Worm (Caenorhabditis elegans): ENCODE results near the gene obr-2.
"Not testable (repeated sequence)": the region's sequence is repeated elsewhere in the genome, so short reads cannot be mapped to it uniquely, and the experiment has no call there.

obr-2 gene

ce11 chrV:15014164-15014563 lies at the start of gene obr-2:
Gene obr-2 (minus strand): TSS chrV:15014264.
- no peak for TF ChIP-seq him-1 (tag; optimal IDR thresholded peaks at IDR 0.05)

DNA sequence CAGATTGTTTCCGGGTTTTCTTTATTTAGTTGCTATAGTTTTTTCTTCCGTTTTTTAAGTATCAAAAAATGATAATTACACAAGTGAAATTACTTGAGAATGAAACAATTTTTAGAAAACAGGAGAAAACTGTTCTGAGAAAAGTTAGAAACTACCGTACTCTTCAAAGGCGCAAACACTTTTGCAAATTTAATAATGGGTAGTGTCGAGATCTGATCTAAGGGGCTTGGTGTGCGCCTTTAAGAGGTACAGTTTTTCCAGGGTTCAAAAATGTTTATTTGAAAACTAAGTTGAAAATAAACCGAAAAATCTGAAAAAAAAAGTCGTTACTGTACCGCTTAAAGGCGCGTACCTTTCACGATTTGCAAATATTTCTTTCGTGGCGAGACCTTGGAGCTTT lies 46.5 kb upstream of the obr-2 start:
- TF ChIP-seq W03F9.2 (tag; optimal IDR thresholded peaks at IDR 0.05): no peak
- no peak for TF ChIP-seq dao-5 (tag; optimal IDR thresholded peaks at IDR 0.05)
- no peak for TF ChIP-seq him-1 (tag; optimal IDR thresholded peaks at IDR 0.05)

DNA sequence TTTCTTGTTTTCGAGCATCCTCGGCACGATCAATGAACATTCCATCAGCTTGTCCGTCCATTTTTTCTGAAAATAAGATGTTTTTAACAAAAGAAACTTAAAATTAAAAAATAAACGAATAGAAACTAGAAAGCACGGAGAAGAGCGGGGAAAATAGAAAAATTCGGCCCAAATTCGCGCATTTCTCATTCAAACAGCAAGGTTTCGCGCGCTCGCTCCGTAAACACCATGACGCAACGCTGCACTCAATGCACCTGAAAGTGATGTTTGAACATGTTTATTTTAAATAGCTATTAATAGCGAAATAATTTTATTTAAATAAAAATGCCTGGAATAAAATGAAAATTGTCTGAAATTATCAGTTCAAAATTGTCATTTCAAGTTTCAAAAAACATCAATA lies 45.5 kb upstream of the obr-2 start, which contains the start of the genes mcm-3 and C25D7.15:
TSS of gene mcm-3 (minus strand) at position 66 of the 400 bp plus-strand sequence.
TSS of gene C25D7.15 (plus strand) at position 275 of the 400 bp plus-strand sequence.
- TF ChIP-seq dao-5 (tag; optimal IDR thresholded peaks at IDR 0.05) (no peak), W03F9.2 (tag; optimal IDR thresholded peaks at IDR 0.05) (peak; percentile 32)

ce11 chrV:15058965-15059364 lies 44.9 kb upstream of the obr-2 start:
- TF ChIP-seq dao-5 (tag; optimal IDR thresholded peaks at IDR 0.05) (no peak), him-1 (tag; optimal IDR thresholded peaks at IDR 0.05) (no peak), W03F9.2 (tag; optimal IDR thresholded peaks at IDR 0.05) (no peak)

DNA sequence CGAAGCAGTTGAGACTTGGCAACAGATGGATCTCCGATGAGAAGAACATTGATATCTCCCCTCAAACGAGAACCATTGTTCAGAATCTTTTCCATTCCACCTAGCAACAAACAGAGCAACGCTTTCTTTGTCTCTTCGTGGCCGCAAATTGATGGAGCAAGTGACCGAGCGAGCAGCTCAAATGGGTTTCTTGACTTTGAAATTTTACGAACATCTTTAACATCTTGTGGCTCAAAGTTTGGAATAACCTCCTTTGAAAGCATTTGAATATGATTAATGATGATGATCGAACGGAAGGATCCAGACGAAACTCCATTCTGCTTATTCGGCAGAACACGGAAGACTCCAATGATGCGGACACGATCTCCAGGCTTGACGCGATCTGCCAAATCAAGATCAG lies 44.4 kb upstream of the obr-2 start:
- TF ChIP-seq him-1 (tag; optimal IDR thresholded peaks at IDR 0.05): no peak
- TF ChIP-seq dao-5 (tag; optimal IDR thresholded peaks at IDR 0.05): no peak

- TF ChIP-seq W03F9.2 (tag; optimal IDR thresholded peaks at IDR 0.05) (no peak), dao-5 (tag; optimal IDR thresholded peaks at IDR 0.05) (no peak), him-1 (tag; optimal IDR thresholded peaks at IDR 0.05) (no peak)
Measured at ce11 chrV:15057724-15058123, 43.7 kb upstream of the obr-2 start.

- TF ChIP-seq dao-5 (tag; optimal IDR thresholded peaks at IDR 0.05) (no peak), W03F9.2 (tag; optimal IDR thresholded peaks at IDR 0.05) (no peak)
Measured at ce11 chrV:15056346-15056839, 42.3 kb upstream of the obr-2 start.

ce11 chrV:15055873-15056272 lies 41.8 kb upstream of the obr-2 start, which contains the start of gene C25D7.16:
Gene C25D7.16 (plus strand): TSS chrV:15056173.
- TF ChIP-seq dao-5 (tag; optimal IDR thresholded peaks at IDR 0.05) (no peak), him-1 (tag; optimal IDR thresholded peaks at IDR 0.05) (no peak), W03F9.2 (tag; optimal IDR thresholded peaks at IDR 0.05) (no peak)

DNA sequence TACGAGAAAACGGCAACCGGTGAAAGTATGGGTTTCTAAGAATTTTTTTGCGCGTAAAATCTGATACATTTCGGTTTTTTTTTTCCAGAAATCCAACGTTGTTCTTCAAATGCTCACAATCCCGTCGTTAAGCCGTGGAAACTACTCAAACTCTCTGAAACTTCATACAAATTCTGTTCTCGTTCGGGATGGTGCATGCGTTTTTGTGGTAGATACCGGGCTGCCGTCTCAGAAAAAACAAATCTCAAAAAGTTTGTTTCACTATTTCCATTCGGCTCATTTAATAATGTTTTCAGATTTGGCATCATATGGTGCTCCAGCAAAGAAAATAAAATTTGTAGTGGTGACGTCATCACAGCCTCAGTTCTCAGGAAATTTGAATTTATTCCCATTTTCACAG lies 40.7 kb upstream of the obr-2 start:
- TF ChIP-seq W03F9.2 (tag; optimal IDR thresholded peaks at IDR 0.05) (no peak), dao-5 (tag; optimal IDR thresholded peaks at IDR 0.05) (no peak), him-1 (tag; optimal IDR thresholded peaks at IDR 0.05) (no peak)

DNA sequence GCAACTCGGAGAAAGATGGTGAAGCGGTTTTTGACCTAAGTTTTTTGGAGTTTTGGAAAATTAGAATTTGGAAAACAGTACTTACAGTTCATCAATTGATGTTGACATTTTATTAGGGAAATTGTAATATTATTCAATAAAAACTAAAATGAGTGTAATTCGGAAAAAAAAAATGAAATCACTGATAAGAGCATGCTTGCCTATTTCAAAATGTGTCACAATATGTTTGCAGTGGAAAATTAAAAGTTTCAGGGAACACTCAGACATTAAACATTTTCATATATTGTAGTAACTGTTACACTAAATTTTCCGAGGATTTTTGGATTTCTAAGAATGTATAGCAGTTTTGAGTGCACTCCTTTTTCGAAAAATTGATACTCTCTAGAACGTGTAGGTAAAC lies 38.3 kb upstream of the obr-2 start, which contains the start of the genes fbxa-82 and C25D7.5:
TSS of gene fbxa-82 (minus strand) at position 163 of the 400 bp plus-strand sequence.
TSS of gene C25D7.5 (plus strand) at position 283 of the 400 bp plus-strand sequence.
- TF ChIP-seq dao-5 (tag; optimal IDR thresholded peaks at IDR 0.05): no peak
- no peak for TF ChIP-seq W03F9.2 (tag; optimal IDR thresholded peaks at IDR 0.05)
- TF ChIP-seq him-1 (tag; optimal IDR thresholded peaks at IDR 0.05): no peak

DNA sequence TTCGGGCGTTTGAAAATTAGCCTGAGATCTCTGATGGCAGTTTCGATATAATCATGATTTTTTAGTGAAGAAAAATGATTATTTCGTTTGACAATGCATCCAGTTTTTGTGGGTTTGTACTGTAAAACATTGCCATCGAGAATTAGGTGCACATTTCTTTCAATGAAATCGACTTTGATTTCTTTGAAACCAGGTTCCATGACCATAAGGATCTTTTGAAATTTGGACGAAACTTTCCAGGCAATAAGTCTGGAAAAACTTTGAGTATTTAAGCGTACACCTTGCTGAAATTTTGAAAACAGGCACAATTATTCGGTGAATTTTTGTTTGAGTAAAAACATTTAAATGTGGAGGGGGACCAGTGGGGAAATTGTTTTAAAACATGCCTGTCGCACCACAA lies 37.7 kb upstream of the obr-2 start:
- TF ChIP-seq dao-5 (tag; optimal IDR thresholded peaks at IDR 0.05) (no peak), W03F9.2 (tag; optimal IDR thresholded peaks at IDR 0.05) (no peak), him-1 (tag; optimal IDR thresholded peaks at IDR 0.05) (no peak)

DNA sequence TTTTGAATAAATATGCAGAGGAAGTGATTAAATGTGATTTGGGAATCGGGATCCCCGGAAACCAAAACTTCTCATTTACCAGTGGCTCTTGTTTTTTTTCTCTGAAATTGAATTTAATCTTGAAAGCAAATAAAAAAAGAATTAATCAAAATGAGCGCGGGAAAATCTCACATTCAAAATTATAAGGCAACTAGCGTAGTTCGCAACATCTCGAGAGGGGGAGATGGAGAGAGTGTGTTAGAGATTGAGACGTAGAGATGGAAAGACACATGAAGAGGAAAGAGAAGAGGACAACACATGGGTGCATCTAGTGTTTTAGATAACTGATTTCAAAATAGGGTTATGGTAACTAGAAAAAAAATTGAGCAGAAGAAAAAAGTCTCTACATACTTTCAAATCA lies 34.0 kb upstream of the obr-2 start, which contains the start of gene sdc-3:
TSS of gene sdc-3 (minus strand) at position 101 of the 400 bp plus-strand sequence.
- no peak for TF ChIP-seq him-1 (tag; optimal IDR thresholded peaks at IDR 0.05)
- TF ChIP-seq W03F9.2 (tag; optimal IDR thresholded peaks at IDR 0.05): no peak
- TF ChIP-seq dao-5 (tag; optimal IDR thresholded peaks at IDR 0.05): no peak

DNA sequence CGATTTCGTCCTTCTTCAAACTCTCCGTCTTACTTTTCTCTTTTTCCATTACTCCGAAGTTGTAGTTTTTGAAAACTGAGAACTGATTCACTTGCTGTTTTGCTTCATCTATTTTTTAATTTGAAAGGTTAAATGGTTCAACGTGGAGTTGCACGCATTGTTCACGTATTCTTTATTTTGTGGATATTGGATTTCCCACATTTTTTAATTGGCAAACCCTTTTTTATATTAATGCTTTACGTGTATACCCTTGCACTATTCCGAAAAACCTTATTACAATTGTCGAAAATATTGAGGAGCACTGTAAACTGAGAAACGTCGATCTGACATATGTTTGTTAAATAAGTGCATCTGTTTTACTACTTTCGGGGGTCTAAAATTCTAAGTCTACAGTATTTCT lies 22.7 kb upstream of the obr-2 start, which contains the start of gene melo-3:
TSS of gene melo-3 (minus strand) at position 101 of the 400 bp plus-strand sequence.
- TF ChIP-seq him-1, dao-5, W03F9.2 (tag; optimal IDR thresholded peaks at IDR 0.05): not testable (repeated sequence)

ce11 chrV:15031373-15031772 lies 17.3 kb upstream of the obr-2 start, which contains the start of gene cng-1:
Gene cng-1 (minus strand): TSS chrV:15031473.
- not testable (repeated sequence) for TF ChIP-seq him-1, W03F9.2, dao-5 (tag; optimal IDR thresholded peaks at IDR 0.05)
